Fruit fly (Drosophila melanogaster) whole organism, prepupa: ENCODE data around the gene Rh6.

ENCODE experiments used
- CG11294 ChIP-seq: fragments of 200-800 bp; sonication (Bioruptor generic); IDR thresholded peaks from 2 replicates; pipeline ENCODE4 v1.3.6; 2022; ENCODE audit warnings: missing biosample characterization, missing genetic modification characterization
- CG1621 ChIP-seq: fragments of 200-800 bp; sonication (Bioruptor generic); optimal IDR thresholded peaks from 3 replicates; lab custom pipeline; 2018; ENCODE audit warnings: missing biosample characterization, mild to moderate bottlenecking, missing genetic modification characterization
- CG3032 ChIP-seq: fragments of 200-800 bp; optimal IDR thresholded peaks from 2 replicates; lab custom pipeline; 2019; ENCODE audit warnings: missing biosample characterization, mild to moderate bottlenecking, missing genetic modification characterization, moderate library complexity
- CG6276 ChIP-seq: fragments of 200-800 bp; sonication (Bioruptor generic); optimal IDR thresholded peaks from 2 replicates; lab custom pipeline; 2017; ENCODE audit warnings: missing biosample characterization, mild to moderate bottlenecking, missing genetic modification characterization
- CG8319 ChIP-seq: fragments of 200-800 bp; sonication (Bioruptor generic); optimal IDR thresholded peaks from 3 replicates; lab custom pipeline; 2016; ENCODE audit warnings: missing biosample characterization, missing genetic modification characterization
- Hr39 ChIP-seq: fragments of 200-800 bp; sonication (Bioruptor generic); optimal IDR thresholded peaks from 2 replicates; lab custom pipeline; 2016; ENCODE audit warnings: missing biosample characterization, missing genetic modification characterization
- pdm3 ChIP-seq: fragments of 200-800 bp; sonication (Bioruptor generic); optimal IDR thresholded peaks from 3 replicates; lab custom pipeline; 2016; ENCODE audit warnings: missing biosample characterization, missing genetic modification characterization
- spab ChIP-seq: fragments of 200-800 bp; sonication (Bioruptor generic); optimal IDR thresholded peaks from 2 replicates; lab custom pipeline; 2017; ENCODE audit warnings: missing biosample characterization, mild to moderate bottlenecking, missing genetic modification characterization, missing genetic modification reagents

DNA sequence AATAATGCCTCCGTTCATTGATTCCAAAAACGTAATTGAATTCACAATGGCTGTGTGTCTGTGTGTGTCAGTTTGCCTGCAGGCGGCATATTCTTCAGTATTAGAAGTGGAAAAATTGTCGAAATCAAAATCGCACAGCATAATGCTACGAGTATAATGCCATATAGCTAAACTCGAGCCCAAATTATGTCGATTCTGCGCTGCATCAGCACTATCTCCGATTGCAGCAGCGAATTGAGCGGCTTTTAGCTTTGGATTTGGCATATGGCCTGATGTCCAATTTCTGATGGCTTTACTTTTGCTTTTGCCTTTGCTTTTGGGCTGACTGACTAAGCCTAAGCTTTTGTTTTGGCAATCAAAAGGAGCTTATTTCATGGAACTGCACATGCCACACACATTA is 2.9 kb upstream of the Rh6 start:
- TF ChIP-seq CG6276 (GFP tag; lab: Kevin White, UChicago) = no peak
- no peak for TF ChIP-seq spab
- no peak for TF ChIP-seq Hr39 (GFP tag; lab: Kevin White, UChicago)
- no peak for TF ChIP-seq CG3032 (tag; lab: Kevin White, UChicago)
- no peak for TF ChIP-seq CG8319 (GFP tag; lab: Kevin White, UChicago)
- no peak for TF ChIP-seq CG11294 (GFP tag; lab: Robert Waterston, UW)
- no peak for TF ChIP-seq pdm3 (GFP tag; lab: Kevin White, UChicago)
- TF ChIP-seq CG1621 = no peak
